Fruit fly (Drosophila melanogaster): ENCODE data around the gene pigeon.

pigeon gene

DNA sequence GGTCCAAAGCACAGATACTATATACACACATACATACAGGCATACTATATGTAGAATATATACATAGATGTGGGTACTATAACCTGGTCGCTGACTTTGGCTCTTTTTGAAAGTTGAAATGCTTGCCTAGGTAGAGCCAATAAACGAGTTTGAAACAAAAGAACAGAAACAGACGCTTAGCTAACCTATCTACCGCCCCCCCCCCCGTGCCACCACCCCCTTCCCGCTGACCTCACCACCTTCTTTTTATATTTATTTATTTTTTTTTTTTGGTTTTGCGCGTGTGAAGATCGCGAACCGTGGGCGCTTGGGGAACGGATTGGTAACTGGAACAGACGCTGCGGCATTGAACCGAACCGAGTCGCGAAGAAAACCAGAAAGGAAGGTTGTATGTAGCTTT lies 41.7 kb upstream of the pigeon start:
- TF ChIP-seq Snoo (tag; optimal IDR thresholded peaks at IDR 0.05), result no peak
- 0 out of 2 replicates have a peak, but pooled peaks have one; percentile 41 for TF ChIP-seq CG12605 (GFP tag; IDR thresholded peaks at IDR 0.05)
- TF ChIP-seq EcR (GFP tag; optimal IDR thresholded peaks at IDR 0.05), result peak; percentile 80
- peak; percentile 17 for TF ChIP-seq CG9948 (tag; optimal IDR thresholded peaks at IDR 0.05)
- no peak for TF ChIP-seq rn (GFP tag; IDR thresholded peaks at IDR 0.05)
- peak; percentile 60; the same call in 2 of the 3 replicates for TF ChIP-seq fd96Ca (GFP tag; IDR thresholded peaks at IDR 0.05)
- TF ChIP-seq CG10348 (GFP tag; IDR thresholded peaks at IDR 0.05), result no peak
- TF ChIP-seq Pif1A (GFP tag; optimal IDR thresholded peaks at IDR 0.05), result no peak
- peak; percentile 46 for TF ChIP-seq CG15710 (tag; optimal IDR thresholded peaks at IDR 0.05)
- peak; percentile 26 for TF ChIP-seq CG14655 (GFP tag; optimal IDR thresholded peaks at IDR 0.05)
- TF ChIP-seq CG13204 (GFP tag; optimal IDR thresholded peaks at IDR 0.05), result peak; percentile 78
- no peak for TF ChIP-seq CG8301 (tag; optimal IDR thresholded peaks at IDR 0.05)
- peak; percentile 38 for TF ChIP-seq CG8159 (tag; optimal IDR thresholded peaks at IDR 0.05)
- TF ChIP-seq CG17806 (tag; optimal IDR thresholded peaks at IDR 0.05), result peak; percentile 0
- TF ChIP-seq Ets98B (GFP tag; IDR thresholded peaks at IDR 0.05), result no peak
- peak; percentile 59 for TF ChIP-seq gl (tag; optimal IDR thresholded peaks at IDR 0.05)
- TF ChIP-seq Pif1B (GFP tag; optimal IDR thresholded peaks at IDR 0.05), result no peak
- TF ChIP-seq CG32121 (GFP tag; IDR thresholded peaks at IDR 0.05), result no peak
- no peak for TF ChIP-seq D1 (tag; optimal IDR thresholded peaks at IDR 0.05)
- no peak for TF ChIP-seq CG34367 (tag; optimal IDR thresholded peaks at IDR 0.05)
- TF ChIP-seq CG4496 (GFP tag; IDR thresholded peaks at IDR 0.05), result peak; percentile 55; the same call in 2 of the 3 replicates

DNA sequence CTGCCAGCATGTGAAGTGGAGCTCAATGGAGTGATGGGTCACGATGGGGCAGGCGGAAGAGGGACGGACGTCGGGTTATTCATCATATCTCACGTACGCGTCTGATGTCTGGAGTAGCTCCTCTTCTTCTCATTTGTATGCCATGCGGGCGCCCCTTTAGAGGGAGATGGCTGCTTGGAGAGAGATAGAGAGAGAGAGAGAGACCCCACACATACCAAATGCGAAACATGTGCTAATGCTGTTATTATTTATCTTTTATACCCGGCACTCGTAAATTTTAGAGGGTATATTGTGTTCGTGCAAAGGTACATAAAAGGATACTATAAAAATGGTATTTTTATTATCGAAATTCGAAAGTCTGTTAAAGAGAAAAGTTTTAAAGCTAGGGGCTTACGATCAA lies 39.8 kb upstream of the pigeon start:
- no peak for TF ChIP-seq Snoo (tag; optimal IDR thresholded peaks at IDR 0.05)
- no peak for TF ChIP-seq CG4496 (GFP tag; IDR thresholded peaks at IDR 0.05)
- TF ChIP-seq CG10348 (GFP tag; IDR thresholded peaks at IDR 0.05), result no peak
- no peak for TF ChIP-seq rn (GFP tag; IDR thresholded peaks at IDR 0.05)
- TF ChIP-seq CG15710 (tag; optimal IDR thresholded peaks at IDR 0.05), result no peak
- peak; percentile 76 for TF ChIP-seq EcR (GFP tag; optimal IDR thresholded peaks at IDR 0.05)
- TF ChIP-seq CG17806 (tag; optimal IDR thresholded peaks at IDR 0.05), result no peak
- TF ChIP-seq CG14655 (GFP tag; optimal IDR thresholded peaks at IDR 0.05), result no peak
- no peak for TF ChIP-seq CG8301 (tag; optimal IDR thresholded peaks at IDR 0.05)
- no peak for TF ChIP-seq Pif1B (GFP tag; optimal IDR thresholded peaks at IDR 0.05)
- peak; percentile 67 for TF ChIP-seq CG13204 (GFP tag; optimal IDR thresholded peaks at IDR 0.05)
- no peak for TF ChIP-seq Pif1A (GFP tag; optimal IDR thresholded peaks at IDR 0.05)
- no peak for TF ChIP-seq gl (tag; optimal IDR thresholded peaks at IDR 0.05)

DNA sequence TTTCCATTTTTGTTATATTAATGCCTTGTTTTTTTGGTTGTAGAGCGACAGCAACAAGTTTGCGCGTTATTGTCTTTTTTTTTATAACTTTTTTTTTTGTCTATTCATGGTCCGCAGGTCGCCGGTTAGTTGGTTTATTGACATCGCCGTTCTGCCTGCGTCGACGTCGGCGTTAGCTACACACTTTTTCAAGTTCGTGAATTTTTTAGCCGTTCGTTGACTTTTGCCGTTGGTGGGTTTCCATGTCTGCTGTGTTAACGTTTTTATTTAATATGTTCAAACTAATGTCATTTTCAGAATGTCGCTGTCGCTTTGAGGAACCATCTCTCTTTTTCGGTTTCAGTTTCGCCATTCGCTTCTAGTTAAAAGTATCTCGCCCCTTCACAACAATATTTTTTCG lies 39.2 kb upstream of the pigeon start:
- TF ChIP-seq D1 (tag; optimal IDR thresholded peaks at IDR 0.05) (no peak), Snoo (tag; optimal IDR thresholded peaks at IDR 0.05) (no peak), Ets98B (GFP tag; IDR thresholded peaks at IDR 0.05) (no peak), CG12605 (GFP tag; IDR thresholded peaks at IDR 0.05) (no peak), CG32121 (GFP tag; IDR thresholded peaks at IDR 0.05) (no peak), EcR (GFP tag; optimal IDR thresholded peaks at IDR 0.05) (no peak), gl (tag; optimal IDR thresholded peaks at IDR 0.05) (no peak), CG8301 (tag; optimal IDR thresholded peaks at IDR 0.05) (no peak), CG14655 (GFP tag; optimal IDR thresholded peaks at IDR 0.05) (no peak), Pif1B (GFP tag; optimal IDR thresholded peaks at IDR 0.05) (no peak), CG13204 (GFP tag; optimal IDR thresholded peaks at IDR 0.05) (no peak), CG9948 (tag; optimal IDR thresholded peaks at IDR 0.05) (no peak), CG17806 (tag; optimal IDR thresholded peaks at IDR 0.05) (no peak), CG34367 (tag; optimal IDR thresholded peaks at IDR 0.05) (no peak), CG15710 (tag; optimal IDR thresholded peaks at IDR 0.05) (no peak)

DNA sequence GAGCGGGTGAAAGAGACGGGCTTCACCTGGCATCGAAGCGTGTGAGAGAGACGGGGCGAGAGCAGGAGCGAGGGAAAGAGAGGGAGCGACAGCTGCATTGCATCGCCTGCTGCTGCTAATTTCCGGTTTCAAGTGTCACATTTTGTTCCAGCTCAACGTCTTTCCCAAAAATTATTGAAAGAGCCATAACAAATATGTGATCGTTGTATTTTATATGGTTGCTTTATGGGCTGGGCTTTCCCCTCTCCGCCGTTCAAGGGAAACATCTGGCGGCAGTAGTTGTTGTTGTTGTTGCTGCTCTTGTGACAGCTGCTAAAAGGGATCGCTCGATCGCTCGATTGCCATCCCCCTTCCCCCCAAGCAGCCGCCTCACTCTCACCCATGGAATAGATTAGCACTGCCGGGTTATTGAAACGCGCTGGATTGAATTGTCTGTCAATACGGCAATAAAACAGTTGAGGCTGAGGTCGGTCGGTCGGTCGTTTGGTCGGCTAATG lies 30.9 kb upstream of the pigeon start:
- TF ChIP-seq CG10348 (GFP tag; IDR thresholded peaks at IDR 0.05) (no peak), Pif1B (GFP tag; optimal IDR thresholded peaks at IDR 0.05) (peak; percentile 13), Pif1A (GFP tag; optimal IDR thresholded peaks at IDR 0.05) (no peak), CG14655 (GFP tag; optimal IDR thresholded peaks at IDR 0.05) (no peak), EcR (GFP tag; optimal IDR thresholded peaks at IDR 0.05) (peak; percentile 93), CG8301 (tag; optimal IDR thresholded peaks at IDR 0.05) (no peak), CG12605 (GFP tag; IDR thresholded peaks at IDR 0.05) (peak; percentile 24; the same call in 1 of the 2 replicates), CG13204 (GFP tag; optimal IDR thresholded peaks at IDR 0.05) (peak; percentile 95), CG8159 (tag; optimal IDR thresholded peaks at IDR 0.05) (no peak), gl (tag; optimal IDR thresholded peaks at IDR 0.05) (peak; percentile 51), CG32121 (GFP tag; IDR thresholded peaks at IDR 0.05) (no peak)

DNA sequence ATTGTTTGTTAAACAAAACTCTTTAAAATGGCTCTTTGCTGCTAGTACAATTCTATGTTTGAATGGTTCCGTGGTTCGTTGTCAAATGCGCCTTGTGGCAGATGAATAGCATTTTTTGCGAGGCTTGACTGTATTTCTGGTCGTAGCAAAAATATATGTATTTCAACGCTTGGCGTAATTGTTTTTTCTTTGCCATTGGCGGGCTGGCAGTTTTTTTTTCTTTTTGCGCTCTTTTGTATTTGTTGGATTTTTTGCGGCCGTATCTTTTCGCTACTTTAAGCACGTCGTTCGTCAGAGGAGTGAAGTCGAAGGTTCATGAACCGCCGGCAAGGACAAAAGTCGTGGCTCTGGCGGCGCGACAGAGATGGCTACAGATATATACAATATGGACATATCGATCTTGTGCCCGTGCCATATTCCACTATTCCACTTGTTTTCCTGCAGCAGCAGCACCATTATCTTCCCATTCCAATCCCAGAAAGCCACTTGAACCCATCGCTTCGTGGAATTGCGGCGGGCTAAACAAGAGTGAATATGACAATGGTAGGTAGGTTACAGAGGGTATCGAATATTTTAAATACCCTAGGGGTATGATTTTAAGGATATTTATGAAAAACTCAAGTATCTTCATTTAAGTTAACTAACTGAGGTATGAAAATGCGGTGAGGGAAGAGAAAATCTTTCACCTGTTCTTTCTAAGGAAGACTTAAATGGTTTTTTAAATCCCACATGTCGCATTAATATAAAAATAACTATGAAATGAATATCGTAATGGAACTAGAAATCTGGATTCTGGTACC lies 29.7 kb upstream of the pigeon start:
- TF ChIP-seq CG12605 (GFP tag; IDR thresholded peaks at IDR 0.05) (peak; percentile 98), Pif1B (GFP tag; optimal IDR thresholded peaks at IDR 0.05) (peak; percentile 88), CG15710 (tag; optimal IDR thresholded peaks at IDR 0.05) (peak; percentile 83), CG32121 (GFP tag; IDR thresholded peaks at IDR 0.05) (no peak), CG13204 (GFP tag; optimal IDR thresholded peaks at IDR 0.05) (peak; percentile 99), fd96Ca (GFP tag; IDR thresholded peaks at IDR 0.05) (peak; percentile 64; the same call in 2 of the 3 replicates), gl (tag; optimal IDR thresholded peaks at IDR 0.05) (peak; percentile 98), rn (GFP tag; IDR thresholded peaks at IDR 0.05) (no peak), CG9948 (tag; optimal IDR thresholded peaks at IDR 0.05) (peak; percentile 66), CG10348 (GFP tag; IDR thresholded peaks at IDR 0.05) (no peak), CG8301 (tag; optimal IDR thresholded peaks at IDR 0.05) (peak; percentile 32), CG17806 (tag; optimal IDR thresholded peaks at IDR 0.05) (peak; percentile 75), CG8159 (tag; optimal IDR thresholded peaks at IDR 0.05) (peak; percentile 76), Ets98B (GFP tag; IDR thresholded peaks at IDR 0.05) (0 out of 2 replicates have a peak, but pooled peaks have one; percentile 22), Pif1A (GFP tag; optimal IDR thresholded peaks at IDR 0.05) (peak; percentile 74), EcR (GFP tag; optimal IDR thresholded peaks at IDR 0.05) (peak; percentile 98), D1 (tag; optimal IDR thresholded peaks at IDR 0.05) (no peak), CG14655 (GFP tag; optimal IDR thresholded peaks at IDR 0.05) (peak; percentile 65), CG34367 (tag; optimal IDR thresholded peaks at IDR 0.05) (peak; percentile 89), CG4496 (GFP tag; IDR thresholded peaks at IDR 0.05) (peak; percentile 72), Snoo (tag; optimal IDR thresholded peaks at IDR 0.05) (no peak)
